Worm (Caenorhabditis elegans) whole organism, early embryonic: ENCODE results near the gene ooc-5.
A peak's percentile ranks its signal among the peaks of the same experiment; 100 is the strongest.

ENCODE experiments used
- B0310.2 ChIP-seq: sonication (generic microtip); optimal IDR thresholded peaks from 2 replicates; lab custom pipeline; 2016; ENCODE audit warnings: mild to moderate bottlenecking, missing genetic modification characterization, missing compliant biosample characterization
- F13C5.2 ChIP-seq: sonication (generic microtip); optimal IDR thresholded peaks from 2 replicates; lab custom pipeline; 2017; ENCODE audit warnings: mild to moderate bottlenecking, missing genetic modification characterization, inconsistent platforms, missing compliant biosample characterization
- aly-1 ChIP-seq: sonication (generic microtip); optimal IDR thresholded peaks from 2 replicates; lab custom pipeline; 2016; ENCODE audit warnings: missing genetic modification characterization, missing compliant biosample characterization
- ama-1 ChIP-seq: fragments of 150-350 bp; optimal IDR thresholded peaks from 2 replicates; lab custom pipeline; 2014
- ceh-13 ChIP-seq: fragments of 200-800 bp; sonication (Bioruptor generic); optimal IDR thresholded peaks from 2 replicates; lab custom pipeline; 2018; ENCODE audit warnings: mild to moderate bottlenecking, missing genetic modification characterization, missing compliant biosample characterization
- ceh-36 ChIP-seq: sonication (generic microtip); optimal IDR thresholded peaks from 2 replicates; lab custom pipeline; 2016; ENCODE audit warnings: missing genetic modification characterization, inconsistent platforms, missing compliant biosample characterization
- ets-7 ChIP-seq: sonication (generic microtip); optimal IDR thresholded peaks from 2 replicates; lab custom pipeline; 2016; ENCODE audit warnings: missing genotype, missing genetic modification characterization, missing compliant biosample characterization
- flt-1 ChIP-seq: fragments of 200-800 bp; sonication (Bioruptor generic); IDR thresholded peaks from 2 replicates; pipeline ENCODE4 v1.3.6; 2022; ENCODE audit warnings: missing genetic modification characterization, missing compliant biosample characterization
- hmbx-1 ChIP-seq: sonication (generic microtip); optimal IDR thresholded peaks from 2 replicates; lab custom pipeline; 2016; ENCODE audit warnings: mild to moderate bottlenecking, missing genetic modification characterization, missing compliant biosample characterization
- hmg-4 ChIP-seq: fragments of 200-800 bp; sonication (Bioruptor generic); optimal IDR thresholded peaks from 2 replicates; lab custom pipeline; 2018; ENCODE audit warnings: mild to moderate bottlenecking, missing genetic modification characterization, missing compliant biosample characterization
- hnd-1 ChIP-seq: sonication (generic microtip); optimal IDR thresholded peaks from 2 replicates; lab custom pipeline; 2016; ENCODE audit warnings: missing genetic modification characterization, missing compliant biosample characterization
- pes-1 ChIP-seq: fragments of 200-800 bp; sonication (Bioruptor generic); IDR thresholded peaks from 2 replicates; pipeline ENCODE4 v1.3.6; 2022; ENCODE audit warnings: missing genetic modification reagents, missing genetic modification characterization, missing compliant biosample characterization
- scrt-1 ChIP-seq: fragments of 200-800 bp; sonication (Bioruptor generic); IDR thresholded peaks from 2 replicates; pipeline ENCODE4 v1.3.6; 2022; ENCODE audit warnings: missing genetic modification characterization, missing compliant biosample characterization
- sea-1 ChIP-seq: fragments of 200-800 bp; sonication (Bioruptor generic); conservative IDR thresholded peaks from 2 replicates; pipeline ENCODE4 v1.3.6; 2022; ENCODE audit warnings: missing genetic modification characterization, missing compliant biosample characterization
- tbx-11 ChIP-seq: fragments of 200-800 bp; sonication (Bioruptor generic); IDR thresholded peaks from 2 replicates; pipeline ENCODE4 v1.3.6; 2022; ENCODE audit warnings: missing genetic modification characterization, missing compliant biosample characterization
- tbx-37 ChIP-seq: fragments of 200-800 bp; sonication (Bioruptor generic); conservative IDR thresholded peaks from 2 replicates; pipeline ENCODE4 v1.3.6; 2022; ENCODE audit warnings: missing genetic modification reagents, missing genetic modification characterization, missing compliant biosample characterization
- tra-4 ChIP-seq: sonication (generic microtip); optimal IDR thresholded peaks from 2 replicates; lab custom pipeline; 2017; ENCODE audit warnings: missing genetic modification characterization, missing compliant biosample characterization

Gene ooc-5

ce11 chrII:9005067-9005466 lies 12.1 kb downstream of the ooc-5 start, which contains the start of gene F44G4.7:
Gene F44G4.7 (minus strand): TSS chrII:9005167.
- no peak for TF ChIP-seq B0310.2 (tag; lab: Kevin White, UChicago)
- TF ChIP-seq tra-4 (tag; lab: Kevin White, UChicago): no peak
- TF ChIP-seq tbx-11: no peak
- no peak for TF ChIP-seq scrt-1 (GFP tag; lab: Robert Waterston, UW)
- TF ChIP-seq ceh-36: no peak

DNA sequence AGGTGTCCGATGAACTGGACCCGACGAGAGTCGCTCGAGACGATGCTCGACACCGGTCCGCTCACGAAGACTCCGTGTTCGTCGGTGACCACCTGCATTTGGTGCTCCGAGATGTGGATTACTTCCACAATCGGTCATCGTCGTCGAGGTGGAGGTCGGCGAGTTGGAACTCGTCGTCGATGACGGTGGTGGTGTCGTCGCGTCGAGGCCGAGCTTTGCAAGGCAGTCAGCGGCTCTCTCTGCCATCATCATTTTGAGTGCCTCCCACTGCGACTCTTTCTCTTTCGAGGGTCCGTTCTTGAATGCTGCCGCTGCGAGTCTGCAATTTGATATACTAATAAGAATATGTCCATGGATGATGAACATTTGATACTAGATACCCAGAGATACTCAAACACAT lies 14.8 kb downstream of the ooc-5 start:
- TF ChIP-seq ama-1 (lab: Kevin White, UChicago): no peak
- TF ChIP-seq hmg-4 (GFP tag; lab: Kevin White, UChicago): no peak
- no peak for TF ChIP-seq scrt-1 (GFP tag; lab: Robert Waterston, UW)
- TF ChIP-seq sea-1 (GFP tag; lab: Robert Waterston, UW): no peak
- no peak for TF ChIP-seq F13C5.2 (tag; lab: Kevin White, UChicago)
- no peak for TF ChIP-seq pes-1 (GFP tag; lab: Robert Waterston, UW)
- no peak for TF ChIP-seq ceh-13
- no peak for TF ChIP-seq B0310.2 (tag; lab: Kevin White, UChicago)
- no peak for TF ChIP-seq flt-1 (GFP tag; lab: Robert Waterston, UW)
- TF ChIP-seq hnd-1 (tag; lab: Kevin White, UChicago): no peak
- no peak for TF ChIP-seq tbx-37 (GFP tag; lab: Robert Waterston, UW)
- no peak for TF ChIP-seq aly-1 (tag; lab: Kevin White, UChicago)
- no peak for TF ChIP-seq hmbx-1 (tag; lab: Kevin White, UChicago)
- TF ChIP-seq tbx-11: no peak
- TF ChIP-seq ets-7 (tag; lab: Kevin White, UChicago): no peak
- no peak for TF ChIP-seq tra-4 (tag; lab: Kevin White, UChicago)
- no peak for TF ChIP-seq ceh-36

- TF ChIP-seq pes-1 (GFP tag; lab: Robert Waterston, UW): no peak
- TF ChIP-seq scrt-1 (GFP tag; lab: Robert Waterston, UW): no peak
- no peak for TF ChIP-seq aly-1 (tag; lab: Kevin White, UChicago)
- TF ChIP-seq ets-7 (tag; lab: Kevin White, UChicago): no peak
- no peak for TF ChIP-seq tra-4 (tag; lab: Kevin White, UChicago)
- TF ChIP-seq hmbx-1 (tag; lab: Kevin White, UChicago): no peak
- no peak for TF ChIP-seq hnd-1 (tag; lab: Kevin White, UChicago)
- TF ChIP-seq ceh-13: no peak
- no peak for TF ChIP-seq tbx-11
- no peak for TF ChIP-seq ama-1 (lab: Kevin White, UChicago)
- no peak for TF ChIP-seq B0310.2 (tag; lab: Kevin White, UChicago)
- TF ChIP-seq tbx-37 (GFP tag; lab: Robert Waterston, UW): no peak
- no peak for TF ChIP-seq F13C5.2 (tag; lab: Kevin White, UChicago)
- no peak for TF ChIP-seq flt-1 (GFP tag; lab: Robert Waterston, UW)
- TF ChIP-seq sea-1 (GFP tag; lab: Robert Waterston, UW): no peak
- TF ChIP-seq hmg-4 (GFP tag; lab: Kevin White, UChicago): no peak
- no peak for TF ChIP-seq ceh-36
These were observed 17.2 kb downstream of the ooc-5 start for ce11 chrII:9009976-9010702.

ce11 chrII:9010708-9011107 lies 17.7 kb downstream of the ooc-5 start:
- TF ChIP-seq B0310.2 (tag; lab: Kevin White, UChicago): no peak
- no peak for TF ChIP-seq tbx-11

DNA sequence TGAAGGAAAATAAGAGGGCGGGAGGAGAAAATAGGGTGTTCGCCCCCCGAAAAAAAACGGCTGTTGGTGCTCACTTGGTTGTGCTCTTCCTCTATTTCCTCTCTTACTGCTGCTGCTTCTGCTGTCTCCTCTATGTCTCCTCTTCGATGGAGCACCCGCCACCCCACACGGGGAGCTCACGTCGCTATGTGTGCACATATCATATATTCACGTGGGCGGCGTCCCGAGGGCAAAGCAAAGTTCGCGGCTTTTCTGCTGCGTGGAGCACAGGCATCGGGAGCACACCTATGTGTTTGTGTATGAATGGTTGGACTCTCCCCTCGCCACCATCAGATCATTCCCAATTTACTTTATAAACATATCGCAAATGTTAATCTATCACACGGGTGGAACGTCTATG lies 20.4 kb downstream of the ooc-5 start:
- TF ChIP-seq sea-1 (GFP tag; lab: Robert Waterston, UW) (no peak), hmg-4 (GFP tag; lab: Kevin White, UChicago) (peak; percentile 12), B0310.2 (tag; lab: Kevin White, UChicago) (no peak)

DNA sequence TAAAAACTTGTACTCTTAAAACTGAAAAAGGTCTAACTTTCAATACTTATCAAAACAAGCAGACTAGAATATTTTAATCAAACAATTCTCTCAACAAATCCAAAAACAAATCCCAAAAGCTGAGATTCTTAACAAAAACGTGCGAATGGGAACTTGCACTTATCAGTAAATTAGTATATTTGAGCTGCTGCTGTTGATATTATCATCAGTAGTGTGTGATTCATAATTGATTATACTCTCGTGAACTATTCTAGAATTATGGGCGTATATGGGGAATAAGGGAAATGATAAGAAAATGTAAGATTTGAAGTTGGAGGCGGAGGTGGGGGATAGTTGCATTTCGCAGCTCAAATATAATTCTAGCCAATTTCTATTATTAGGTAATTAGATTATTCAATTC lies 21.2 kb downstream of the ooc-5 start:
- TF ChIP-seq hmbx-1 (tag; lab: Kevin White, UChicago) (no peak), sea-1 (GFP tag; lab: Robert Waterston, UW) (no peak), aly-1 (tag; lab: Kevin White, UChicago) (no peak), pes-1 (GFP tag; lab: Robert Waterston, UW) (no peak), tra-4 (tag; lab: Kevin White, UChicago) (no peak), ama-1 (lab: Kevin White, UChicago) (no peak), hnd-1 (tag; lab: Kevin White, UChicago) (no peak), hmg-4 (GFP tag; lab: Kevin White, UChicago) (no peak), flt-1 (GFP tag; lab: Robert Waterston, UW) (no peak), ceh-36 (no peak), tbx-11 (no peak), scrt-1 (GFP tag; lab: Robert Waterston, UW) (no peak), tbx-37 (GFP tag; lab: Robert Waterston, UW) (no peak), F13C5.2 (tag; lab: Kevin White, UChicago) (no peak), ceh-13 (no peak), B0310.2 (tag; lab: Kevin White, UChicago) (no peak)

DNA sequence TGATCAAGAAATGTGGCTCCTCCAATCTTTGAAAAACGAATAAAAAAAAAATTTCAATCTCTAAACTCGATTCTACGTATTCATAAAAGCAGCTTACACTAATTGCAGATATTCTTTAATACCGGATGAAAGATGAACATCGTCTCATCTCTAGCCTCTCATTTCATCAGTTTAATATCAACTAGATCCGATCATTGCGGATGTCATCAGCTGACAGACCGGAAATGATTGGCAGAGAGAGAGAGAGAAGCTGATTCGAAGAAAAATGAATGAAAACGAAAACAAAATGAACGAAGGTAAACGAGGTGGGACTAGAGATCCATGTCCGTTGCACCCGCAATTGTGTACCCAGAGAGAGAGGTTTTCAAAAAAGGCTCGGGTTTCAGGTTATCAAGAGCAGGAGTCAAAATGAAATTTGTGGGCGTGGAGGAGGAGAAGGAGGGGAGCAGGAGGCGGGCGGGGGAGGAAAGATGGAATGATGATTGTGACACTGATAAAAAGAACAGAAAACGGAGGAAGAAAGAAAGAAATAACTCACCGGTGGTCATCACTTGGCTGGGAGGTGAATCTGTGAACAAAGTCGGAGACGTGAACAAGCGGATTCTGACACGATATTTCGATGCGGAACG lies 22.0 kb downstream of the ooc-5 start:
- TF ChIP-seq F13C5.2 (tag; lab: Kevin White, UChicago) (no peak), ceh-36 (no peak), hnd-1 (tag; lab: Kevin White, UChicago) (no peak), ceh-13 (no peak), flt-1 (GFP tag; lab: Robert Waterston, UW) (no peak), aly-1 (tag; lab: Kevin White, UChicago) (no peak), tbx-11 (no peak), sea-1 (GFP tag; lab: Robert Waterston, UW) (no peak), hmbx-1 (tag; lab: Kevin White, UChicago) (no peak), tbx-37 (GFP tag; lab: Robert Waterston, UW) (no peak), B0310.2 (tag; lab: Kevin White, UChicago) (no peak), pes-1 (GFP tag; lab: Robert Waterston, UW) (no peak), hmg-4 (GFP tag; lab: Kevin White, UChicago) (no peak)
